ENCODE assay signal across 3 fruit fly cellular contexts in genomic region chr3L:15624097-15624496, dm6.
TF ChIP-seq lines count a peak whose summit lies in the region.

No protein-coding gene starts in this region.

- no peak for TF ChIP-seq CTCF in whole organism, embryonic (GFP tag; optimal IDR thresholded peaks at IDR 0.05; lab: Kevin White, UChicago)

TF ChIP-seq in whole organism, embryonic, 481 proteins besides CTCF, POLR2A, EP300 and RAD21 (continues in another document):
- no peak for TF ChIP-seq CG32772 (GFP tag; IDR thresholded peaks at IDR 0.05; lab: Robert Waterston, UW)
- TF ChIP-seq CG10431 (GFP tag; optimal IDR thresholded peaks at IDR 0.05; lab: Kevin White, UChicago), result no peak
- TF ChIP-seq BtbVII (GFP tag; optimal IDR thresholded peaks at IDR 0.05; lab: Kevin White, UChicago), result no peak
- no peak for TF ChIP-seq Jarid2 (GFP tag; optimal IDR thresholded peaks at IDR 0.05; lab: Kevin White, UChicago)
- TF ChIP-seq pan (optimal IDR thresholded peaks at IDR 0.05; lab: Kevin White, UChicago), result no peak
- TF ChIP-seq pan (GFP tag; optimal IDR thresholded peaks at IDR 0.05 in 1 of 2, IDR thresholded peaks at IDR 0.05 in 1 of 2), result no peak
- TF ChIP-seq Hsf (GFP tag; optimal IDR thresholded peaks at IDR 0.05; lab: Kevin White, UChicago), result no peak
- peak; percentile 17 for TF ChIP-seq abd-A (tag; optimal IDR thresholded peaks at IDR 0.05; lab: Kevin White, UChicago)
- no peak for TF ChIP-seq CG13894 (tag; optimal IDR thresholded peaks at IDR 0.05; lab: Kevin White, UChicago)
- TF ChIP-seq CG1024 (GFP tag; IDR thresholded peaks at IDR 0.05; lab: Robert Waterston, UW), result no peak
- TF ChIP-seq bbx (GFP tag; IDR thresholded peaks at IDR 0.05; lab: Robert Waterston, UW; ENCODE audit: partially characterized antibody), result no peak
- TF ChIP-seq CG10147 (GFP tag; optimal IDR thresholded peaks at IDR 0.05; lab: Kevin White, UChicago), result no peak
- TF ChIP-seq CG8281 (tag; optimal IDR thresholded peaks at IDR 0.05; lab: Kevin White, UChicago), result no peak
- peak; percentile 33 for TF ChIP-seq nerfin-1 (tag; optimal IDR thresholded peaks at IDR 0.05; lab: Kevin White, UChicago)
- peak; percentile 27 for TF ChIP-seq gsb-n (tag; optimal IDR thresholded peaks at IDR 0.05; lab: Kevin White, UChicago)
- peak; percentile 72 for TF ChIP-seq pros (GFP tag; optimal IDR thresholded peaks at IDR 0.05; lab: Kevin White, UChicago)
- peak; percentile 74; the same call in 1 of the 2 replicates for TF ChIP-seq seq (GFP tag; IDR thresholded peaks at IDR 0.05; lab: Robert Waterston, UW)
- no peak for TF ChIP-seq Nf-YC (tag; optimal IDR thresholded peaks at IDR 0.05; lab: Kevin White, UChicago)
- no peak for TF ChIP-seq CG14965 (GFP tag; optimal IDR thresholded peaks at IDR 0.05; lab: Kevin White, UChicago; ENCODE audit: borderline replicate concordance)
- TF ChIP-seq ase (GFP tag; IDR thresholded peaks at IDR 0.05; lab: Robert Waterston, UW), result peak; percentile 50; the same call in 1 of the 3 replicates
- TF ChIP-seq Adf1 (GFP tag; IDR thresholded peaks at IDR 0.05; lab: Robert Waterston, UW), result no peak
- peak in 1 of 2 experiments; percentile 19 for TF ChIP-seq Trl (optimal IDR thresholded peaks at IDR 0.05; lab: Kevin White, UChicago)
- TF ChIP-seq Trl (GFP tag; optimal IDR thresholded peaks at IDR 0.05; lab: Kevin White, UChicago), result no peak
- TF ChIP-seq zfh1 (GFP tag; IDR thresholded peaks at IDR 0.05; lab: Robert Waterston, UW), result 0 out of 3 replicates have a peak, but pooled peaks have one; percentile 12
- TF ChIP-seq tio (GFP tag; optimal IDR thresholded peaks at IDR 0.05; lab: Kevin White, UChicago), result no peak
- TF ChIP-seq Aef1 (GFP tag; IDR thresholded peaks at IDR 0.05; lab: Robert Waterston, UW), result no peak
- TF ChIP-seq CG7987 (GFP tag; optimal IDR thresholded peaks at IDR 0.05; lab: Kevin White, UChicago), result no peak
- TF ChIP-seq kni (GFP tag; optimal IDR thresholded peaks at IDR 0.05; lab: Kevin White, UChicago), result peak; percentile 18
- TF ChIP-seq CG14860 (GFP tag; IDR thresholded peaks at IDR 0.05; lab: Robert Waterston, UW; ENCODE audit: partially characterized antibody), result no peak
- no peak for TF ChIP-seq CG4282 (GFP tag; optimal IDR thresholded peaks at IDR 0.05; lab: Kevin White, UChicago)

TF ChIP-seq in whole organism, prepupa, 60 proteins besides CTCF, POLR2A, EP300 and RAD21:
- TF ChIP-seq CG10669 (GFP tag; optimal IDR thresholded peaks at IDR 0.05; lab: Kevin White, UChicago) (no peak), Ets21C (GFP tag; optimal IDR thresholded peaks at IDR 0.05; lab: Kevin White, UChicago) (no peak), CG3032 (tag; optimal IDR thresholded peaks at IDR 0.05; lab: Kevin White, UChicago) (no peak), CG3919 (GFP tag; optimal IDR thresholded peaks at IDR 0.05; lab: Kevin White, UChicago) (no peak), Lpt (GFP tag; optimal IDR thresholded peaks at IDR 0.05; lab: Kevin White, UChicago) (no peak), Eip93F (GFP tag; optimal IDR thresholded peaks at IDR 0.05; lab: Kevin White, UChicago) (no peak), svp (GFP tag; lab: Kevin White, UChicago) (peak; percentile 13)

TF ChIP-seq in whole organism, pupa, 21 proteins besides CTCF, POLR2A, EP300 and RAD21:
- TF ChIP-seq CG4496 (GFP tag; IDR thresholded peaks at IDR 0.05; lab: Robert Waterston, UW) (peak; percentile 11; the same call in 1 of the 3 replicates), Pif1A (GFP tag; optimal IDR thresholded peaks at IDR 0.05; lab: Kevin White, UChicago) (no peak), rn (GFP tag; IDR thresholded peaks at IDR 0.05; lab: Robert Waterston, UW) (no peak)
